Worm (Caenorhabditis elegans) whole organism, young adult: ENCODE results near the gene mtm-5.

Experiments used
- B0019.2 ChIP-seq: fragments of 200-800 bp; sonication (Bioruptor generic); conservative IDR thresholded peaks from 2 replicates; pipeline ENCODE4 v1.3.6; 2022; ENCODE audit warnings: missing genetic modification reagents, missing genetic modification characterization, missing compliant biosample characterization
- F57C9.4 ChIP-seq: sonication (generic microtip); optimal IDR thresholded peaks from 2 replicates; lab custom pipeline; 2017; ENCODE audit warnings: mild to moderate bottlenecking, missing genetic modification characterization, missing compliant biosample characterization
- ceh-91 ChIP-seq: fragments of 200-800 bp; sonication (Bioruptor generic); IDR thresholded peaks from 2 replicates; pipeline ENCODE4 v1.3.6; 2022; ENCODE audit warnings: missing genetic modification reagents, missing genetic modification characterization, missing compliant biosample characterization
- efl-1 ChIP-seq: fragments of 150-350 bp; optimal IDR thresholded peaks from 2 replicates; lab custom pipeline; 2014; ENCODE audit warnings: missing biosample characterization, missing genetic modification reagents, missing genetic modification characterization
- fkh-3 ChIP-seq: sonication (generic microtip); optimal IDR thresholded peaks from 2 replicates; lab custom pipeline; 2016; ENCODE audit warnings: mild to moderate bottlenecking, missing genetic modification characterization, missing compliant biosample characterization
- gei-17 ChIP-seq: fragments of 200-800 bp; sonication (Bioruptor generic); optimal IDR thresholded peaks from 2 replicates; lab custom pipeline; 2018; ENCODE audit warnings: mild to moderate bottlenecking, missing genetic modification characterization, missing compliant biosample characterization
- hrde-1 ChIP-seq: sonication (generic microtip); optimal IDR thresholded peaks from 2 replicates; lab custom pipeline; 2016; ENCODE audit warnings: missing genetic modification characterization, mild to moderate bottlenecking, missing compliant biosample characterization, moderate library complexity, missing genotype, missing genetic modification reagents, borderline replicate concordance
- lin-35 ChIP-seq, 3 experiments: fragments of 150-350 bp in 2 of 3; sonication (generic microtip) in 1 of 3; optimal IDR thresholded peaks; 2 replicates each; lab custom pipeline; 2014 to 2018; ENCODE audit warnings: missing biosample characterization in 3 of 3, missing genetic modification characterization in 3 of 3, missing genetic modification reagents in 3 of 3
- lin-54 ChIP-seq: fragments of 200-800 bp; sonication (Bioruptor generic); optimal IDR thresholded peaks from 2 replicates; lab custom pipeline; 2018; ENCODE audit warnings: mild to moderate bottlenecking, missing genetic modification characterization, missing compliant biosample characterization
- lsl-1 ChIP-seq: fragments of 200-800 bp; sonication (Bioruptor generic); optimal IDR thresholded peaks from 2 replicates; lab custom pipeline; 2018; ENCODE audit warnings: mild to moderate bottlenecking, missing genetic modification characterization, moderate library complexity, missing compliant biosample characterization
- madf-6 ChIP-seq: fragments of 200-800 bp; sonication (Bioruptor generic); IDR thresholded peaks from 2 replicates; pipeline ENCODE4 v1.3.6; 2022; ENCODE audit warnings: missing genetic modification reagents, missing genetic modification characterization, missing compliant biosample characterization
- nfya-1 ChIP-seq: sonication (generic microtip); optimal IDR thresholded peaks from 2 replicates; lab custom pipeline; 2017; ENCODE audit warnings: antibody characterized with exemption, missing compliant biosample characterization, missing genetic modification characterization, borderline replicate concordance; ENCODE audit not compliant: insufficient read depth

DNA sequence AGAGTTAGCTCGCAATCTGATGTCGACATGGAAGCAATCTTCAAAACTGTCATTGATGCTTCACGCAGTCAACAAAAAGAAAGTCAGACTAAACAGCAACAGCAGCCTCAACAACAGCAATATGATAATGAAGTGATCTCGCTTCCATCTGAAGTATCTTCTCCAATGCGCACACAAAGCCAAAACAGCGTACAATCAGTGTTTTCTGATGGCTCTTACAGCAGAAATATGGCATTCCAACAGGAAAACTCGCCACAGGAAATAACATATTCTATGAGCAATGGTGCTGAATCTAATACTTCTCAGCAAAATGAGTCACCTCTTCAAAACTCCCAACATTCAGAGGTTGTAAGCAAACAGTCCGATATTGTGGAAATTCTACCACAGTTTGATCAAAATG, 40.3 kb downstream of the mtm-5 start:
- TF ChIP-seq B0019.2 (GFP tag; lab: Robert Waterston, UW) (no peak), hrde-1 (no peak), gei-17 (no peak), ceh-91 (GFP tag; lab: Robert Waterston, UW) (no peak), lsl-1 (GFP tag; lab: Kevin White, UChicago) (no peak), efl-1 (GFP tag; lab: Kevin White, UChicago) (no peak), nfya-1 (tag; lab: Kevin White, UChicago) (no peak), madf-6 (GFP tag; lab: Robert Waterston, UW) (no peak), fkh-3 (tag; lab: Kevin White, UChicago) (no peak), lin-54 (GFP tag; lab: Kevin White, UChicago) (no peak), lin-35 (GFP tag; optimal IDR thresholded peaks at IDR 0.05; lab: Kevin White, UChicago) (no peak), F57C9.4 (tag; lab: Kevin White, UChicago) (no peak)
